Fruit fly (Drosophila melanogaster): ENCODE data around the gene CG14042.

CG14042 gene

DNA sequence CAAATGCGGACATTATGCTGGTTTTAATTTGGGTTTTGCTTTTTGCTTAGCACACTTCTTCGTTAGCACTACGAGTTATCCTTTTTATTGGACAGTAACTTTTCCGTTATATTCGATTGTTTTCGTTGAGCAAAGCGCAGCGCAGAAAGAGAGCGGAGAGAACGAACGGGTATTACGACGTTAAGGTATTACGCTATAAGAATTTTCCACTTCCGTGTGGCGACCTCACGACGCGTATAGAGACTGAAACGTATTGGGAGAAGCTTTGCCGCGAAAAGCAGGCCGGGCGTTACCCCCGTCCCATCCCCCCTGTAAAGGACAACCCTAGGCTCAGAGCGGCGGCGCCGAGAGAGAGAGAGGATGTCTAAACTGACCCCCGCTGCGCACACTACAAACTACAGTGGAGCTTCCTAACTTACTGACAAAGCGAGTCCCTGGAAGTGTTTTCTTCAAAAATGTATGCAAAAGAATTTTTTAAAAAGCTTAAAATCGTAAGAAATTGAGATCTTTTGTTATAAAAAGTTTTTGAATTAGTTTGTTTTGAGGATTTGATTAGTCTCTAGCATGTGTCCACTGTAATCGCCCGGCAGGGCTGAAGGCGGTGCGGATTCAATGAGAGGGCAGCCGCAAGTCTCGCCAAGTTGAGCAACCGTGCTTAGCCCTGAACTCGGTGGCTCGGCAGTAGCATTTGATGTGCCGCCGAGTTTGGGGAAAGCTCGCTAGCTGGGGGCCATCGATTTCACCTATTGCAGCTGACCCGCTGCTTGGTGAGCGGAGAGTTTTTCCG, 32.6 kb upstream of the CG14042 start (continued):
- peak; percentile 93 for TF ChIP-seq CG12071 (GFP tag; optimal IDR thresholded peaks at IDR 0.05)
- TF ChIP-seq Dfd (GFP tag; optimal IDR thresholded peaks at IDR 0.05): no peak
- peak; percentile 91 for TF ChIP-seq Six4 (GFP tag; optimal IDR thresholded peaks at IDR 0.05)
- peak; percentile 87 for TF ChIP-seq CG8089 (GFP tag; optimal IDR thresholded peaks at IDR 0.05)
- TF ChIP-seq sr (GFP tag; IDR thresholded peaks at IDR 0.05): peak; percentile 62
- peak; percentile 96 for TF ChIP-seq NfI (GFP tag; optimal IDR thresholded peaks at IDR 0.05)
- peak; percentile 90 for TF ChIP-seq tup (GFP tag; optimal IDR thresholded peaks at IDR 0.05)
- TF ChIP-seq seq (GFP tag; IDR thresholded peaks at IDR 0.05): peak; percentile 96
- TF ChIP-seq CG3281 (GFP tag; optimal IDR thresholded peaks at IDR 0.05): peak; percentile 95
- TF ChIP-seq CG15011 (GFP tag; optimal IDR thresholded peaks at IDR 0.05): peak; percentile 93
- peak; percentile 30 for TF ChIP-seq CG1832 (GFP tag; optimal IDR thresholded peaks at IDR 0.05)
- TF ChIP-seq CG3065 (GFP tag; optimal IDR thresholded peaks at IDR 0.05): peak; percentile 68
- TF ChIP-seq exex (tag; optimal IDR thresholded peaks at IDR 0.05): peak; percentile 88
- peak; percentile 89 for TF ChIP-seq CG1602 (GFP tag; optimal IDR thresholded peaks at IDR 0.05)
- TF ChIP-seq Jarid2 (GFP tag; optimal IDR thresholded peaks at IDR 0.05): peak; percentile 61
- peak; percentile 92 for TF ChIP-seq CG9876 (GFP tag; optimal IDR thresholded peaks at IDR 0.05)
- TF ChIP-seq pan (optimal IDR thresholded peaks at IDR 0.05): no peak
- TF ChIP-seq pan (GFP tag; optimal IDR thresholded peaks at IDR 0.05 in 1 of 2, IDR thresholded peaks at IDR 0.05 in 1 of 2): peak in 1 of 2 experiments; percentile 97
- peak; percentile 83 for TF ChIP-seq Nf-YC (tag; optimal IDR thresholded peaks at IDR 0.05)
- TF ChIP-seq CG34422 (GFP tag; IDR thresholded peaks at IDR 0.05): peak; percentile 96
- TF ChIP-seq CG2120 (GFP tag; optimal IDR thresholded peaks at IDR 0.05): peak; percentile 99
- peak; percentile 92; the same call in 2 of the 3 replicates for TF ChIP-seq CG11093 (GFP tag; IDR thresholded peaks at IDR 0.05)
- peak; percentile 97 for TF ChIP-seq Meics (GFP tag; optimal IDR thresholded peaks at IDR 0.05)
- peak; percentile 91 for TF ChIP-seq CG18476 (GFP tag; optimal IDR thresholded peaks at IDR 0.05)
- TF ChIP-seq ewg (GFP tag; optimal IDR thresholded peaks at IDR 0.05): peak; percentile 97
- TF ChIP-seq dan (GFP tag; IDR thresholded peaks at IDR 0.05): peak; percentile 78
- peak; percentile 96 for TF ChIP-seq HmgZ (tag; optimal IDR thresholded peaks at IDR 0.05)
- TF ChIP-seq Max (GFP tag; optimal IDR thresholded peaks at IDR 0.05): peak; percentile 85
- TF ChIP-seq CG4282 (GFP tag; optimal IDR thresholded peaks at IDR 0.05): peak; percentile 88
- TF ChIP-seq Ptx1 (GFP tag; IDR thresholded peaks at IDR 0.05): peak; percentile 97
- peak; percentile 96 for TF ChIP-seq CG3847 (GFP tag; IDR thresholded peaks at IDR 0.05)
- no peak for TF ChIP-seq CG2129 (GFP tag; IDR thresholded peaks at IDR 0.05; ENCODE audit: partially characterized antibody)
- TF ChIP-seq CG4707 (GFP tag; optimal IDR thresholded peaks at IDR 0.05): peak; percentile 80
- peak; percentile 86 for TF ChIP-seq CG1529 (GFP tag; optimal IDR thresholded peaks at IDR 0.05)
- peak; percentile 79; the same call in 2 of the 3 replicates for TF ChIP-seq CG2199 (GFP tag; IDR thresholded peaks at IDR 0.05)
- TF ChIP-seq Xrp1 (GFP tag; IDR thresholded peaks at IDR 0.05): peak; percentile 97
- peak; percentile 84 for TF ChIP-seq D19B (GFP tag; optimal IDR thresholded peaks at IDR 0.05)
- peak; percentile 78 for TF ChIP-seq CG10274 (GFP tag; optimal IDR thresholded peaks at IDR 0.05)
- TF ChIP-seq CG31224 (GFP tag; IDR thresholded peaks at IDR 0.05): peak; percentile 90
- TF ChIP-seq CG10321 (GFP tag; IDR thresholded peaks at IDR 0.05): peak; percentile 65; the same call in 1 of the 2 replicates
- TF ChIP-seq Usf (GFP tag; optimal IDR thresholded peaks at IDR 0.05): peak; percentile 74
- peak; percentile 80 for TF ChIP-seq CG7928 (GFP tag; optimal IDR thresholded peaks at IDR 0.05)
- TF ChIP-seq eyg (GFP tag; optimal IDR thresholded peaks at IDR 0.05): peak; percentile 93
- TF ChIP-seq CG2712 (tag; optimal IDR thresholded peaks at IDR 0.05): peak; percentile 94
- peak; percentile 96 for TF ChIP-seq ind (GFP tag; optimal IDR thresholded peaks at IDR 0.05)
- TF ChIP-seq CG10366 (GFP tag; IDR thresholded peaks at IDR 0.05): peak; percentile 95
- peak; percentile 98 for TF ChIP-seq vvl (GFP tag; IDR thresholded peaks at IDR 0.05)
- TF ChIP-seq nerfin-2 (GFP tag; IDR thresholded peaks at IDR 0.05; ENCODE audit: partially characterized antibody): no peak
- TF ChIP-seq CG15269 (tag; optimal IDR thresholded peaks at IDR 0.05): peak; percentile 96
- peak; percentile 83 for TF ChIP-seq CG8765 (GFP tag; IDR thresholded peaks at IDR 0.05)
